Worm (Caenorhabditis elegans): ENCODE measurements around the gene mecr-1.

The mecr-1 gene

ce11 chrII:13187188-13187587 is at the start of gene mecr-1:
mecr-1 (minus strand) TSS chrII:13187314.
- TF ChIP-seq hmg-1.2 (GFP tag; IDR thresholded peaks at IDR 0.05) (peak; percentile 86), attf-3 (GFP tag; conservative IDR thresholded peaks at IDR 0.05) (peak; percentile 97), ets-4 (GFP tag; optimal IDR thresholded peaks at IDR 0.05) (no peak), ceh-100 (GFP tag; IDR thresholded peaks at IDR 0.05) (peak; percentile 32; the same call in 1 of the 2 replicates), lsl-1 (GFP tag; optimal IDR thresholded peaks at IDR 0.05) (peak; percentile 6)

ce11 chrII:13235289-13235688 is 48.2 kb upstream of the mecr-1 start, which contains the start of gene flp-16:
flp-16 (plus strand) TSS chrII:13235306.
- no peak for TF ChIP-seq aptf-2 (GFP tag; conservative IDR thresholded peaks at IDR 0.05)
- TF ChIP-seq ztf-26 (tag; optimal IDR thresholded peaks at IDR 0.05) = no peak
- no peak for TF ChIP-seq ztf-28 (GFP tag; IDR thresholded peaks at IDR 0.05)
- TF ChIP-seq him-1 (tag; optimal IDR thresholded peaks at IDR 0.05) = no peak
- no peak for TF ChIP-seq ccch-3 (GFP tag; optimal IDR thresholded peaks at IDR 0.05)

- TF ChIP-seq sdz-38 (tag; optimal IDR thresholded peaks at IDR 0.05) (no peak), C17E4.6 (GFP tag; IDR thresholded peaks at IDR 0.05) (no peak), efl-1 (GFP tag; optimal IDR thresholded peaks at IDR 0.05) (no peak), ztf-22 (GFP tag; optimal IDR thresholded peaks at IDR 0.05) (no peak), mxl-1 (tag; optimal IDR thresholded peaks at IDR 0.05) (no peak), ceh-91 (GFP tag; IDR thresholded peaks at IDR 0.05) (no peak), unc-130 (GFP tag; optimal IDR thresholded peaks at IDR 0.05) (no peak), ceh-40 (GFP tag; IDR thresholded peaks at IDR 0.05) (no peak), ztf-18 (tag; optimal IDR thresholded peaks at IDR 0.05) (no peak), mes-4 (tag; optimal IDR thresholded peaks at IDR 0.05) (no peak), F39B2.1 (GFP tag; IDR thresholded peaks at IDR 0.05) (no peak)
Measured at ce11 chrII:13233712-13234111, 46.6 kb upstream of the mecr-1 start.

ce11 chrII:13230489-13231196 is 43.5 kb upstream of the mecr-1 start:
- TF ChIP-seq ceh-58 (GFP tag; IDR thresholded peaks at IDR 0.05) (no peak), hmg-20 (GFP tag; IDR thresholded peaks at IDR 0.05) (no peak), F57A8.1 (GFP tag; optimal IDR thresholded peaks at IDR 0.05) (no peak), madf-3 (GFP tag; IDR thresholded peaks at IDR 0.05) (0 out of 2 replicates have a peak, but pooled peaks have one; percentile 32)

ce11 chrII:13219373-13219772 is 32.3 kb upstream of the mecr-1 start:
- TF ChIP-seq nhr-179 (tag; optimal IDR thresholded peaks at IDR 0.05) (no peak), hlh-26 (GFP tag; conservative IDR thresholded peaks at IDR 0.05) (no peak), sea-2 (GFP tag; IDR thresholded peaks at IDR 0.05) (no peak), madf-10 (tag; optimal IDR thresholded peaks at IDR 0.05) (no peak), lsy-27 (tag; optimal IDR thresholded peaks at IDR 0.05; ENCODE audit: borderline replicate concordance, insufficient read depth) (no peak), mel-28 (tag; optimal IDR thresholded peaks at IDR 0.05; ENCODE audit: borderline replicate concordance) (no peak), let-607 (tag; optimal IDR thresholded peaks at IDR 0.05) (no peak)

All from whole organism, young adult.